Fruit fly (Drosophila melanogaster): ENCODE measurements around the gene Sgt.

Sgt gene

dm6 chr2L:17429788-17430587 lies 41.4 kb upstream of the Sgt start (continued):
- TF ChIP-seq CG7556 (GFP tag; optimal IDR thresholded peaks at IDR 0.05) (peak; percentile 98), Dfd (GFP tag; optimal IDR thresholded peaks at IDR 0.05) (no peak), Lpt (GFP tag; optimal IDR thresholded peaks at IDR 0.05) (no peak), CG15601 (tag; optimal IDR thresholded peaks at IDR 0.05) (peak; percentile 46), CG6683 (GFP tag; optimal IDR thresholded peaks at IDR 0.05) (peak; percentile 93), bcd (GFP tag; optimal IDR thresholded peaks at IDR 0.05) (peak; percentile 94), ro (GFP tag; IDR thresholded peaks at IDR 0.05) (peak; percentile 48), jumu (GFP tag; optimal IDR thresholded peaks at IDR 0.05) (peak; percentile 45), ab (GFP tag; optimal IDR thresholded peaks at IDR 0.05) (peak; percentile 7), ttk (GFP tag; IDR thresholded peaks at IDR 0.05) (peak; percentile 95), Dek (tag; optimal IDR thresholded peaks at IDR 0.05) (peak; percentile 95), CG31388 (GFP tag; optimal IDR thresholded peaks at IDR 0.05) (peak; percentile 3), CG10543 (GFP tag; optimal IDR thresholded peaks at IDR 0.05) (peak; percentile 83), br (optimal IDR thresholded peaks at IDR 0.05) (no peak), CG18011 (GFP tag; optimal IDR thresholded peaks at IDR 0.05) (peak; percentile 63), CG12769 (tag; optimal IDR thresholded peaks at IDR 0.05) (peak; percentile 88), cwo (GFP tag; optimal IDR thresholded peaks at IDR 0.05) (peak; percentile 94), Sry-δ (GFP tag; optimal IDR thresholded peaks at IDR 0.05) (no peak), sima (GFP tag; optimal IDR thresholded peaks at IDR 0.05) (no peak), D (optimal IDR thresholded peaks at IDR 0.05) (no peak), D (GFP tag; optimal IDR thresholded peaks at IDR 0.05) (peak; percentile 96), CG1832 (GFP tag; optimal IDR thresholded peaks at IDR 0.05) (no peak), dpn (GFP tag; optimal IDR thresholded peaks at IDR 0.05) (peak; percentile 52 to 93), CG30403 (GFP tag; optimal IDR thresholded peaks at IDR 0.05) (peak; percentile 93), CG10366 (GFP tag; IDR thresholded peaks at IDR 0.05) (peak; percentile 68), ranshi (GFP tag; IDR thresholded peaks at IDR 0.05) (peak; percentile 92), ems (GFP tag; optimal IDR thresholded peaks at IDR 0.05) (peak; percentile 50), CG16813 (GFP tag; IDR thresholded peaks at IDR 0.05; ENCODE audit: partially characterized antibody) (no peak), CG14667 (GFP tag; IDR thresholded peaks at IDR 0.05) (peak; percentile 90), CG32532 (GFP tag; IDR thresholded peaks at IDR 0.05) (peak; percentile 87), exex (tag; optimal IDR thresholded peaks at IDR 0.05) (peak; percentile 78), Ssrp (tag; optimal IDR thresholded peaks at IDR 0.05) (peak; percentile 69), vvl (GFP tag; IDR thresholded peaks at IDR 0.05) (peak; percentile 81), CG12236 (GFP tag; optimal IDR thresholded peaks at IDR 0.05) (no peak), Neu2 (GFP tag; optimal IDR thresholded peaks at IDR 0.05; ENCODE audit: borderline replicate concordance) (no peak), Side (GFP tag; optimal IDR thresholded peaks at IDR 0.05) (peak; percentile 30), CG17802 (tag; optimal IDR thresholded peaks at IDR 0.05) (peak; percentile 80), nau (GFP tag; optimal IDR thresholded peaks at IDR 0.05) (peak; percentile 94), CG12391 (tag; optimal IDR thresholded peaks at IDR 0.05) (peak; percentile 98), corto (GFP tag; optimal IDR thresholded peaks at IDR 0.05) (peak; percentile 48), CG31365 (tag; optimal IDR thresholded peaks at IDR 0.05) (peak; percentile 29), Dp (GFP tag; optimal IDR thresholded peaks at IDR 0.05) (no peak), Ets65A (GFP tag) (peak; percentile 91), crc (GFP tag; optimal IDR thresholded peaks at IDR 0.05) (peak; percentile 9), Meics (GFP tag; optimal IDR thresholded peaks at IDR 0.05) (peak; percentile 96), CG43689 (GFP tag; IDR thresholded peaks at IDR 0.05) (peak; percentile 87), Blimp-1 (GFP tag; optimal IDR thresholded peaks at IDR 0.05) (peak; percentile 97), H2.0 (GFP tag; IDR thresholded peaks at IDR 0.05) (peak; percentile 77), CG14014 (GFP tag; IDR thresholded peaks at IDR 0.05) (peak; percentile 94), sens (GFP tag) (peak; percentile 95)
